Worm (Caenorhabditis elegans) whole organism, midembryonic: Measurements from ENCODE around the gene cox-5A.

Source experiments
- T22C8.4 ChIP-seq: fragments of 200-800 bp; sonication (Bioruptor generic); IDR thresholded peaks from 2 replicates; pipeline ENCODE4 v1.3.6; 2022; ENCODE audit warnings: missing genetic modification characterization, missing compliant biosample characterization
- flt-1 ChIP-seq: fragments of 200-800 bp; sonication (Bioruptor generic); IDR thresholded peaks from 2 replicates; pipeline ENCODE4 v1.3.6; 2022; ENCODE audit warnings: missing genetic modification characterization, missing compliant biosample characterization
- klf-2 ChIP-seq: fragments of 200-800 bp; sonication (Bioruptor generic); conservative IDR thresholded peaks from 2 replicates; pipeline ENCODE4 v1.3.6; 2022; ENCODE audit warnings: missing genetic modification reagents, missing genetic modification characterization, missing compliant biosample characterization
- ref-1 ChIP-seq: fragments of 200-800 bp; sonication (Bioruptor generic); conservative IDR thresholded peaks from 2 replicates; pipeline ENCODE4 v1.3.6; 2022; ENCODE audit warnings: missing genetic modification reagents, missing genetic modification characterization, missing compliant biosample characterization
- ztf-29 ChIP-seq: fragments of 200-800 bp; sonication (Bioruptor generic); IDR thresholded peaks from 2 replicates; pipeline ENCODE4 v1.3.6; 2022; ENCODE audit warnings: missing genetic modification reagents, missing genetic modification characterization, missing compliant biosample characterization

ce11 chrIII:12931108-12931507 is 25.8 kb downstream of the cox-5A start:
- TF ChIP-seq ztf-29 (GFP tag; lab: Robert Waterston, UW) (no peak), T22C8.4 (GFP tag; lab: Robert Waterston, UW) (no peak), ref-1 (no peak), flt-1 (GFP tag; lab: Robert Waterston, UW) (no peak), klf-2 (GFP tag; lab: Robert Waterston, UW) (no peak)
